Worm (Caenorhabditis elegans) whole organism, late embryonic: ENCODE results near the gene Y57A10A.13.
"Not testable (repeated sequence)": the region's sequence is repeated elsewhere in the genome, so short reads cannot be mapped to it uniquely, and the experiment has no call there.

ENCODE experiments used
- C08G9.2 ChIP-seq: sonication (generic microtip); optimal IDR thresholded peaks from 2 replicates; lab custom pipeline; 2016; ENCODE audit warnings: mild to moderate bottlenecking, missing genetic modification characterization, moderate library complexity, missing compliant biosample characterization
- F13H6.1 ChIP-seq: sonication (generic microtip); optimal IDR thresholded peaks from 2 replicates; lab custom pipeline; 2016; ENCODE audit warnings: missing genetic modification characterization, missing compliant biosample characterization
- K02D7.2 ChIP-seq: sonication (generic microtip); optimal IDR thresholded peaks from 2 replicates; lab custom pipeline; 2017; ENCODE audit warnings: mild to moderate bottlenecking, missing genetic modification characterization, missing compliant biosample characterization
- T23F11.4 ChIP-seq: fragments of 200-800 bp; sonication (Bioruptor generic); optimal IDR thresholded peaks from 2 replicates; lab custom pipeline; 2018; ENCODE audit warnings: mild to moderate bottlenecking, missing genetic modification characterization, missing compliant biosample characterization
- Y22D7AL.16 ChIP-seq: sonication (generic microtip); optimal IDR thresholded peaks from 2 replicates; lab custom pipeline; 2016; ENCODE audit warnings: missing genetic modification characterization, missing compliant biosample characterization
- ahr-1 ChIP-seq: sonication (generic microtip); optimal IDR thresholded peaks from 2 replicates; lab custom pipeline; 2016; ENCODE audit warnings: missing genetic modification characterization, missing compliant biosample characterization
- ama-1 ChIP-seq: fragments of 150-350 bp; optimal IDR thresholded peaks from 2 replicates; lab custom pipeline; 2014
- ceh-18 ChIP-seq: sonication (generic microtip); optimal IDR thresholded peaks from 2 replicates; lab custom pipeline; 2016; ENCODE audit warnings: missing genetic modification characterization, missing compliant biosample characterization
- ceh-19 ChIP-seq: fragments of 200-800 bp; sonication (Bioruptor generic); optimal IDR thresholded peaks from 2 replicates; lab custom pipeline; 2018; ENCODE audit warnings: mild to moderate bottlenecking, missing genetic modification characterization, missing compliant biosample characterization
- ceh-22 ChIP-seq: sonication (generic microtip); optimal IDR thresholded peaks from 2 replicates; lab custom pipeline; 2017; ENCODE audit warnings: missing biosample characterization, missing genetic modification characterization
- ceh-34 ChIP-seq: sonication (generic microtip); optimal IDR thresholded peaks from 2 replicates; lab custom pipeline; 2016; ENCODE audit warnings: mild to moderate bottlenecking, missing genetic modification characterization, missing compliant biosample characterization
- ceh-9 ChIP-seq: sonication (generic microtip); optimal IDR thresholded peaks from 2 replicates; lab custom pipeline; 2016; ENCODE audit warnings: mild to moderate bottlenecking, missing genetic modification characterization, inconsistent platforms, missing compliant biosample characterization
- dmd-4 ChIP-seq: sonication (generic microtip); optimal IDR thresholded peaks from 2 replicates; lab custom pipeline; 2016; ENCODE audit warnings: borderline replicate concordance, missing genetic modification characterization, missing compliant biosample characterization
- dve-1 ChIP-seq: sonication (generic microtip); optimal IDR thresholded peaks from 2 replicates; lab custom pipeline; 2017; ENCODE audit warnings: antibody characterized with exemption, mild to moderate bottlenecking, missing genetic modification characterization, missing compliant biosample characterization
- ets-4 ChIP-seq: sonication (generic microtip); optimal IDR thresholded peaks from 2 replicates; lab custom pipeline; 2016; ENCODE audit warnings: missing genetic modification characterization, missing compliant biosample characterization
- eyg-1 ChIP-seq: sonication (generic microtip); optimal IDR thresholded peaks from 2 replicates; lab custom pipeline; 2016; ENCODE audit warnings: missing genotype, missing genetic modification characterization, missing compliant biosample characterization
- fax-1 ChIP-seq: sonication (generic microtip); optimal IDR thresholded peaks from 2 replicates; lab custom pipeline; 2016; ENCODE audit warnings: missing genotype, missing genetic modification characterization, missing compliant biosample characterization
- hlh-30 ChIP-seq: sonication (generic microtip); optimal IDR thresholded peaks from 2 replicates; lab custom pipeline; 2017; ENCODE audit warnings: antibody characterized with exemption, missing genetic modification characterization, missing compliant biosample characterization; ENCODE audit not compliant: insufficient read depth
- hlh-6 ChIP-seq: sonication (generic microtip); optimal IDR thresholded peaks from 2 replicates; lab custom pipeline; 2016; ENCODE audit warnings: missing genotype, missing genetic modification characterization, missing compliant biosample characterization
- lim-6 ChIP-seq: sonication (generic microtip); optimal IDR thresholded peaks from 2 replicates; lab custom pipeline; 2016; ENCODE audit warnings: missing genetic modification characterization, missing compliant biosample characterization
- nfya-1 ChIP-seq: sonication (generic microtip); optimal IDR thresholded peaks from 2 replicates; lab custom pipeline; 2017; ENCODE audit warnings: missing genetic modification characterization, mild to moderate bottlenecking, missing compliant biosample characterization, antibody characterized with exemption, moderate library complexity
- pax-1 ChIP-seq: fragments of 150-350 bp; optimal IDR thresholded peaks from 2 replicates; lab custom pipeline; 2014; ENCODE audit warnings: missing biosample characterization, missing genetic modification characterization
- pha-2 ChIP-seq: sonication (generic microtip); optimal IDR thresholded peaks from 2 replicates; lab custom pipeline; 2017; ENCODE audit warnings: mild to moderate bottlenecking, missing genetic modification characterization, missing compliant biosample characterization
- ref-2 ChIP-seq: sonication (generic microtip); optimal IDR thresholded peaks from 2 replicates; lab custom pipeline; 2016; ENCODE audit warnings: missing genetic modification characterization, missing compliant biosample characterization
- sdc-2 ChIP-seq: sonication (generic microtip); optimal IDR thresholded peaks from 2 replicates; lab custom pipeline; 2016; ENCODE audit warnings: missing genotype, missing genetic modification characterization, missing compliant biosample characterization
- sox-4 ChIP-seq: sonication (generic microtip); optimal IDR thresholded peaks from 2 replicates; lab custom pipeline; 2017; ENCODE audit warnings: mild to moderate bottlenecking, missing genetic modification characterization, inconsistent platforms, missing compliant biosample characterization
- ttx-3 ChIP-seq: sonication (generic microtip); optimal IDR thresholded peaks from 2 replicates; lab custom pipeline; 2016; ENCODE audit warnings: missing genetic modification reagents, missing genetic modification characterization, missing compliant biosample characterization
- unc-55 ChIP-seq: sonication (generic microtip); optimal IDR thresholded peaks from 2 replicates; lab custom pipeline; 2017; ENCODE audit warnings: missing biosample characterization, missing genetic modification reagents, missing genetic modification characterization
- unc-86 ChIP-seq: sonication (generic microtip); optimal IDR thresholded peaks from 2 replicates; lab custom pipeline; 2016; ENCODE audit warnings: missing genetic modification characterization, missing compliant biosample characterization
- zip-5 ChIP-seq: sonication (generic microtip); optimal IDR thresholded peaks from 2 replicates; lab custom pipeline; 2016; ENCODE audit warnings: missing genetic modification characterization, missing compliant biosample characterization

Y57A10A.13 gene

ce11 chrII:12169487-12170128 lies 15.1 kb downstream of the Y57A10A.13 start:
- peak; percentile 99 for TF ChIP-seq dve-1 (tag; lab: Kevin White, UChicago)
- no peak for TF ChIP-seq unc-55

DNA sequence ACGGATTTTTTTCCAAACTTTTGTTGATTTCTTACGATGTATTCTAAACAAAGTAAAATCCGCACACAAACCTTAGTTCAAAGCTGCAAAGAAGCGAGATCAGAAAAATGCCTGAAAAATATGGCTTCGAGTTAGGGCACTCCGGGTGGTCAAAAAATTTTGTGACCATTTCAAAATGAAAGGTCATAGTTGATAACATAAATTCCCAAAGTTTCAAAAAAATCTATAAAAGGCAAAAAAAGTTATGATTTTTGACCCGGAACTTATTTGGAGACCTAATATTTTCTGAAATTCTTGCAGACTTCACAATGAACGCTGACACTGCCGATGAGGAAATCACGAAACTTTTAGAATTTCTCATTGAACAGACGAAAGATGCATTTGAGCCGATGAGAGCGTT lies 20.2 kb downstream of the Y57A10A.13 start, which contains the start of gene Y57A10A.8:
Gene Y57A10A.8, plus strand, starts transcription at position 301 of the 400 bp plus-strand sequence.
- TF ChIP-seq unc-86; sdc-2 (tag; lab: Kevin White, UChicago); ceh-18 (tag; lab: Kevin White, UChicago): not testable (repeated sequence)
- TF ChIP-seq, all 69 proteins: peak for 0; not testable (repeated sequence) for 69

DNA sequence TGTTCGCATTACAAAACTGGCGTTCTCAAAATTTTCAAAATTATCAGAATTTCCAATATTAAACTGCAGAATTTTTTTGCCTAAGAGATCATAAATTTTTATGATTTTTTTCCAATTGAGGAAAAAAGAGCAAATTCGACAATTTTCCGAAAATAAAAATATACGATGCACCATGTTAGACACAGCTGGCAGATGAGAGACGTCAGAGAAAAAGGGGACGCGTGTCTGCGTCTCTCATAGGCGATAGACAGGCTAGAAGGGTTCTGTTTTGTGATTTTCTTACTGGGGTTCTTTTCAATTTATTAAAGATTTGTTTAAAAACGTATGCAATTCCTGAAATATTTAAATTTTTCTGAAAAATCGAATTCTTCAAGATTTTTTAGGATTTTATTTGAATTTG lies 21.7 kb downstream of the Y57A10A.13 start:
- TF ChIP-seq unc-86 = no peak
- TF ChIP-seq pha-2 (tag; lab: Kevin White, UChicago) = no peak
- TF ChIP-seq pax-1 (tag; lab: Kevin White, UChicago) = no peak
- TF ChIP-seq sox-4 (tag; lab: Kevin White, UChicago) = no peak
- TF ChIP-seq eyg-1 = no peak
- no peak for TF ChIP-seq ceh-22
- no peak for TF ChIP-seq hlh-30
- TF ChIP-seq C08G9.2 = no peak
- no peak for TF ChIP-seq zip-5 (tag; lab: Kevin White, UChicago)
- no peak for TF ChIP-seq ttx-3 (tag; lab: Kevin White, UChicago)
- no peak for TF ChIP-seq ahr-1 (tag; lab: Kevin White, UChicago)
- no peak for TF ChIP-seq ceh-18 (tag; lab: Kevin White, UChicago)
- no peak for TF ChIP-seq K02D7.2 (tag; lab: Kevin White, UChicago)

ce11 chrII:12154186-12154585 lies 30.5 kb downstream of the Y57A10A.13 start, which contains the start of gene Y57A10A.5:
Gene Y57A10A.5, plus strand, starts transcription at chrII:12154486.
- TF ChIP-seq fax-1 (tag; lab: Kevin White, UChicago); lim-6 (tag; lab: Kevin White, UChicago); ceh-9: not testable (repeated sequence)

DNA sequence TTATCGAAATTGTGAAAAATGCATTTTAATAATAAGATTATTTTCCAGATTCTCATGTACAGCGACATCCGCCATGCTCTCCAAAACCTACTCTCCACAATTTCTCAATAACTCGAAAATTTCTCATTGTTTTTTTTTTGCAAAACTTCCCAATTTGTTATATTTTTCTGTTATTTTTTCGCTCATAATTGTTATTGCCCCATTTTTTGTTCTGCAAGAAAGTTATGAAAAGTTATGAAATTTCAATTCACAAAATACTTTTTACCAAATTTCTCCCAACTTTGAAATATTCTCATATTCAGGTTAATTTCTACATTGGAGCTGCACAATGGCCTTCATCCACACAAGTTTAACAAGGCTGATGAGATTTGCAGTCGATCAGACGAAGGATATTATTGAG lies 33.1 kb downstream of the Y57A10A.13 start, which contains the start of gene Y57A10A.4:
Gene Y57A10A.4, plus strand, starts transcription at position 301 of the 400 bp plus-strand sequence.
- not testable (repeated sequence) for TF ChIP-seq T23F11.4 (GFP tag; lab: Kevin White, UChicago); hlh-6 (tag; lab: Kevin White, UChicago); dmd-4 (tag; lab: Kevin White, UChicago)

DNA sequence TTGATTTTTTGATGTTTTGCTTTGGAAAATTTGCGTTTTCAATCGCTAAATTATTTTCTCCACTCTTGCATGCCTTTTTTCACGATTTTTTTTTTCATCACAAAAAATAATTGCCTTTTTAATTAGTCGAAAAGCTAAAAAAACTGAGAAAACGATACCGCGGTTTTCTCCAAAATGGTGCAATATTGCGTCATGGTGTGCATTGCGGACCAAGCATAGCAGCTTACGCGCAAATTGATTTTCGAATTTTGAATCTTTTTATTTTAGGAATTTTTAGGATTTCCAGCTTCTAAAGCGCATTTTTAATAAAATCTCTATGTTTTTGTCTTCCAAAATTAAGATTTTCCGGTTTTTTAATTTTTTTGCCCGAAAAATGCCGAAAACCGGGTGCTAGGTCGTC lies 34.5 kb downstream of the Y57A10A.13 start:
- TF ChIP-seq ama-1 = no peak
- no peak for TF ChIP-seq ceh-9
- no peak for TF ChIP-seq ceh-19 (GFP tag; lab: Kevin White, UChicago)
- no peak for TF ChIP-seq C08G9.2
- no peak for TF ChIP-seq Y22D7AL.16
- no peak for TF ChIP-seq lim-6 (tag; lab: Kevin White, UChicago)
- no peak for TF ChIP-seq nfya-1 (tag; lab: Kevin White, UChicago)
- TF ChIP-seq ets-4 (tag; lab: Kevin White, UChicago) = no peak
- no peak for TF ChIP-seq K02D7.2 (tag; lab: Kevin White, UChicago)
- TF ChIP-seq unc-55 = no peak
- TF ChIP-seq F13H6.1 = no peak
- no peak for TF ChIP-seq zip-5 (tag; lab: Kevin White, UChicago)
- no peak for TF ChIP-seq hlh-30
- no peak for TF ChIP-seq ref-2 (tag; lab: Kevin White, UChicago)
- no peak for TF ChIP-seq ceh-34 (tag; lab: Kevin White, UChicago)
- TF ChIP-seq unc-86 = no peak
- TF ChIP-seq ahr-1 (tag; lab: Kevin White, UChicago) = no peak
